Fruit fly (Drosophila melanogaster) whole organism, embryonic: ENCODE data around the gene PhKgamma.

Source experiments
- Ada2b ChIP-seq: fragments of 200-800 bp; sonication (Bioruptor generic); IDR thresholded peaks from 2 replicates; pipeline ENCODE4 v1.3.6; 2022; ENCODE audit warnings: missing biosample characterization, missing genetic modification characterization
- Asciz ChIP-seq: fragments of 200-800 bp; sonication (Bioruptor generic); optimal IDR thresholded peaks from 2 replicates; lab custom pipeline; 2017; ENCODE audit warnings: missing biosample characterization, mild to moderate bottlenecking, missing genetic modification characterization, missing genetic modification reagents
- B-H2 ChIP-seq: fragments of 200-800 bp; sonication (Bioruptor generic); optimal IDR thresholded peaks from 2 replicates; lab custom pipeline; 2018; ENCODE audit warnings: missing biosample characterization, mild to moderate bottlenecking, missing genetic modification characterization
- CG11093 ChIP-seq: fragments of 200-800 bp; sonication (Bioruptor generic); IDR thresholded peaks from 3 replicates; pipeline ENCODE4 v1.3.6; 2022; ENCODE audit warnings: missing biosample characterization, missing genetic modification characterization
- CG11560 ChIP-seq: fragments of 200-800 bp; sonication (Bioruptor generic); IDR thresholded peaks from 3 replicates; pipeline ENCODE4 v1.3.6; 2022; ENCODE audit warnings: missing biosample characterization, missing genetic modification characterization
- CG12236 ChIP-seq: fragments of 200-800 bp; sonication (Bioruptor generic); optimal IDR thresholded peaks from 2 replicates; lab custom pipeline; 2016; ENCODE audit warnings: missing biosample characterization, missing genetic modification characterization
- CG12391 ChIP-seq: fragments of 200-800 bp; sonication (Bioruptor generic); optimal IDR thresholded peaks from 3 replicates; lab custom pipeline; 2018; ENCODE audit warnings: missing biosample characterization, mild to moderate bottlenecking, missing genetic modification characterization, moderate library complexity
- CG12744 ChIP-seq: fragments of 200-800 bp; sonication (Bioruptor generic); optimal IDR thresholded peaks from 2 replicates; lab custom pipeline; 2016; ENCODE audit warnings: missing biosample characterization, missing genetic modification characterization
- CG12942 ChIP-seq: fragments of 200-800 bp; sonication (Bioruptor generic); optimal IDR thresholded peaks from 3 replicates; lab custom pipeline; 2016; ENCODE audit warnings: missing biosample characterization, missing genetic modification characterization
- CG13123 ChIP-seq: fragments of 200-800 bp; sonication (Bioruptor generic); optimal IDR thresholded peaks from 2 replicates; lab custom pipeline; 2016; ENCODE audit warnings: missing biosample characterization, missing genetic modification characterization
- CG14050 ChIP-seq: fragments of 200-800 bp; sonication (Bioruptor generic); IDR thresholded peaks from 3 replicates; pipeline ENCODE4 v1.3.6; 2022; ENCODE audit warnings: missing biosample characterization, missing genetic modification characterization
- CG1647 ChIP-seq: fragments of 200-800 bp; sonication (Bioruptor generic); optimal IDR thresholded peaks from 3 replicates; lab custom pipeline; 2016; ENCODE audit warnings: missing biosample characterization, missing genetic modification characterization
- CG1832 ChIP-seq: fragments of 200-800 bp; sonication (Bioruptor generic); optimal IDR thresholded peaks from 2 replicates; lab custom pipeline; 2017; ENCODE audit warnings: missing biosample characterization, mild to moderate bottlenecking, missing genetic modification characterization, inconsistent platforms
- CG2889 ChIP-seq: fragments of 200-800 bp; sonication (Bioruptor generic); IDR thresholded peaks from 3 replicates; pipeline ENCODE4 v1.3.6; 2022; ENCODE audit warnings: missing biosample characterization, missing genetic modification characterization
- CG3407 ChIP-seq: fragments of 200-800 bp; sonication (Bioruptor generic); optimal IDR thresholded peaks from 2 replicates; lab custom pipeline; 2018; ENCODE audit warnings: missing biosample characterization, mild to moderate bottlenecking, missing genetic modification characterization
- CG34376 ChIP-seq: fragments of 200-800 bp; sonication (Bioruptor generic); optimal IDR thresholded peaks from 2 replicates; lab custom pipeline; 2018; ENCODE audit warnings: missing biosample characterization, mild to moderate bottlenecking, missing genetic modification characterization
- CG3847 ChIP-seq: fragments of 200-800 bp; sonication (Bioruptor generic); IDR thresholded peaks from 2 replicates; pipeline ENCODE4 v1.3.6; 2022; ENCODE audit warnings: missing biosample characterization, missing genetic modification characterization
- CG4360 ChIP-seq: fragments of 200-800 bp; sonication (Bioruptor generic); IDR thresholded peaks from 2 replicates; pipeline ENCODE4 v1.3.6; 2022; ENCODE audit warnings: missing biosample characterization, missing genetic modification characterization
- CG7357 ChIP-seq: fragments of 200-800 bp; sonication (Bioruptor generic); IDR thresholded peaks from 3 replicates; pipeline ENCODE4 v1.3.6; 2022; ENCODE audit warnings: missing biosample characterization, missing genetic modification characterization
- CG7839 ChIP-seq: fragments of 200-800 bp; sonication (Bioruptor generic); optimal IDR thresholded peaks from 3 replicates; lab custom pipeline; 2018; ENCODE audit warnings: missing biosample characterization, mild to moderate bottlenecking, missing genetic modification characterization, moderate library complexity
- CG8089 ChIP-seq: fragments of 200-800 bp; sonication (Bioruptor generic); optimal IDR thresholded peaks from 3 replicates; lab custom pipeline; 2016; ENCODE audit warnings: missing biosample characterization, missing genetic modification characterization
- CkIIα-i1 ChIP-seq: fragments of 200-800 bp; sonication (Bioruptor generic); IDR thresholded peaks from 2 replicates; pipeline ENCODE4 v1.3.6; 2022; ENCODE audit warnings: missing biosample characterization, missing genetic modification characterization
- Dfd ChIP-seq, 2 experiments: fragments of >200 bp; optimal IDR thresholded peaks; 2 replicates each; lab custom pipeline; 2017; ENCODE audit warnings: missing biosample characterization in 2 of 2, missing genetic modification characterization in 2 of 2
- E2f2 ChIP-seq: fragments of 200-800 bp; sonication (Bioruptor generic); IDR thresholded peaks from 2 replicates; pipeline ENCODE4 v1.3.6; 2022; ENCODE audit warnings: missing biosample characterization, missing genetic modification characterization
- HLHmδ ChIP-seq: fragments of 200-800 bp; sonication (Bioruptor generic); optimal IDR thresholded peaks from 2 replicates; lab custom pipeline; 2018; ENCODE audit warnings: missing biosample characterization, mild to moderate bottlenecking, missing genetic modification characterization, moderate library complexity
- HmgZ ChIP-seq: fragments of 200-800 bp; sonication (Bioruptor generic); optimal IDR thresholded peaks from 2 replicates; lab custom pipeline; 2018; ENCODE audit warnings: missing biosample characterization, mild to moderate bottlenecking, missing genetic modification characterization
- Hmr ChIP-seq: fragments of 200-800 bp; sonication (Bioruptor generic); optimal IDR thresholded peaks from 3 replicates; lab custom pipeline; 2017; ENCODE audit warnings: mild to moderate bottlenecking, missing biosample characterization, missing genetic modification reagents, missing genetic modification characterization
- Hr3 ChIP-seq: fragments of 200-800 bp; sonication (Bioruptor generic); optimal IDR thresholded peaks from 3 replicates; lab custom pipeline; 2016; ENCODE audit warnings: missing biosample characterization, missing genetic modification characterization
- Nf-YA ChIP-seq: fragments of 200-800 bp; sonication (Bioruptor generic); IDR thresholded peaks from 2 replicates; pipeline ENCODE4 v1.3.6; 2022; ENCODE audit warnings: missing biosample characterization, missing genetic modification characterization
- NfI ChIP-seq: fragments of 200-800 bp; sonication (Bioruptor generic); optimal IDR thresholded peaks from 3 replicates; lab custom pipeline; 2018; ENCODE audit warnings: missing biosample characterization, mild to moderate bottlenecking, missing genetic modification characterization, moderate library complexity
- Six4 ChIP-seq: fragments of 200-800 bp; sonication (Bioruptor generic); optimal IDR thresholded peaks from 2 replicates; lab custom pipeline; 2016; ENCODE audit warnings: missing biosample characterization, missing genetic modification characterization
- TFAM ChIP-seq: fragments of 200-800 bp; sonication (Bioruptor generic); optimal IDR thresholded peaks from 2 replicates; lab custom pipeline; 2017; ENCODE audit warnings: missing biosample characterization, missing genetic modification characterization, inconsistent platforms
- Taf1 ChIP-seq: fragments of 200-800 bp; sonication (Bioruptor generic); IDR thresholded peaks from 2 replicates; pipeline ENCODE4 v1.3.6; 2022; ENCODE audit warnings: missing biosample characterization, missing genetic modification characterization
- chif ChIP-seq, 2 experiments: fragments of 200-800 bp; sonication (Bioruptor generic); optimal IDR thresholded peaks; 3 replicates each; lab custom pipeline; 2016; ENCODE audit warnings: missing biosample characterization in 2 of 2, missing genetic modification characterization in 2 of 2
- crc ChIP-seq: fragments of 200-800 bp; sonication (Bioruptor generic); optimal IDR thresholded peaks from 2 replicates; lab custom pipeline; 2016; ENCODE audit warnings: missing biosample characterization, missing genetic modification characterization
- ems ChIP-seq: fragments of 200-800 bp; sonication (Bioruptor generic); optimal IDR thresholded peaks from 3 replicates; lab custom pipeline; 2016; ENCODE audit warnings: missing biosample characterization, missing genetic modification characterization
- gsb ChIP-seq: fragments of 200-800 bp; sonication (Bioruptor generic); IDR thresholded peaks from 2 replicates; pipeline ENCODE4 v1.3.6; 2022; ENCODE audit warnings: missing biosample characterization, missing genetic modification characterization
- hkb ChIP-seq, 2 experiments: fragments of 200-800 bp in 1 of 2; fragments of >200 bp in 1 of 2; sonication (Bioruptor generic) in 1 of 2; IDR thresholded peaks in 1 of 2; optimal IDR thresholded peaks in 1 of 2; 2 replicates each; pipeline versions ENCODE4 v1.3.6 to Lab custom; 2017 to 2022; ENCODE audit warnings: missing biosample characterization in 1 of 2, missing genetic modification characterization in 1 of 2
- knrl ChIP-seq: fragments of 200-800 bp; sonication (Bioruptor generic); IDR thresholded peaks from 3 replicates; pipeline ENCODE4 v1.3.6; 2022; ENCODE audit warnings: missing biosample characterization, missing genetic modification characterization; ENCODE audit not compliant: partially characterized antibody
- nerfin-1 ChIP-seq: fragments of 200-800 bp; sonication (Bioruptor generic); optimal IDR thresholded peaks from 3 replicates; lab custom pipeline; 2019; ENCODE audit warnings: missing biosample characterization, mild to moderate bottlenecking, missing genetic modification characterization, moderate library complexity
- peb ChIP-seq: fragments of 200-800 bp; sonication (Bioruptor generic); IDR thresholded peaks from 2 replicates; pipeline ENCODE4 v1.3.6; 2022; ENCODE audit warnings: missing biosample characterization, missing genetic modification characterization
- pfk ChIP-seq: fragments of 200-800 bp; sonication (Bioruptor generic); optimal IDR thresholded peaks from 2 replicates; lab custom pipeline; 2018; ENCODE audit warnings: missing biosample characterization, mild to moderate bottlenecking, missing genetic modification characterization, moderate library complexity
- pnt ChIP-seq: fragments of 200-800 bp; sonication (Bioruptor generic); optimal IDR thresholded peaks from 3 replicates; lab custom pipeline; 2016; ENCODE audit warnings: missing biosample characterization, missing genetic modification characterization
- prd ChIP-seq, 3 experiments: fragments of >200 bp in 2 of 3; fragments of 200-800 bp in 1 of 3; sonication (Bioruptor generic) in 1 of 3; optimal IDR thresholded peaks in 2 of 3; IDR thresholded peaks in 1 of 3; 2 replicates in 2 of 3; 3 replicates in 1 of 3; pipeline versions ENCODE4 v1.3.6 to Lab custom; 2017 to 2022; ENCODE audit warnings: missing biosample characterization in 1 of 3, missing genetic modification characterization in 1 of 3
- stc ChIP-seq: fragments of 200-800 bp; sonication (Bioruptor generic); IDR thresholded peaks from 2 replicates; pipeline ENCODE4 v1.3.6; 2022; ENCODE audit warnings: missing biosample characterization, missing genetic modification characterization
- tap ChIP-seq: fragments of 200-800 bp; optimal IDR thresholded peaks from 3 replicates; lab custom pipeline; 2019; ENCODE audit warnings: missing biosample characterization, mild to moderate bottlenecking, missing genetic modification characterization, moderate library complexity
- unc-4 ChIP-seq: fragments of 200-800 bp; sonication (Bioruptor generic); IDR thresholded peaks from 2 replicates; pipeline ENCODE4 v1.3.6; 2022; ENCODE audit warnings: missing biosample characterization, missing genetic modification characterization; ENCODE audit not compliant: partially characterized antibody

The PhKgamma gene

DNA sequence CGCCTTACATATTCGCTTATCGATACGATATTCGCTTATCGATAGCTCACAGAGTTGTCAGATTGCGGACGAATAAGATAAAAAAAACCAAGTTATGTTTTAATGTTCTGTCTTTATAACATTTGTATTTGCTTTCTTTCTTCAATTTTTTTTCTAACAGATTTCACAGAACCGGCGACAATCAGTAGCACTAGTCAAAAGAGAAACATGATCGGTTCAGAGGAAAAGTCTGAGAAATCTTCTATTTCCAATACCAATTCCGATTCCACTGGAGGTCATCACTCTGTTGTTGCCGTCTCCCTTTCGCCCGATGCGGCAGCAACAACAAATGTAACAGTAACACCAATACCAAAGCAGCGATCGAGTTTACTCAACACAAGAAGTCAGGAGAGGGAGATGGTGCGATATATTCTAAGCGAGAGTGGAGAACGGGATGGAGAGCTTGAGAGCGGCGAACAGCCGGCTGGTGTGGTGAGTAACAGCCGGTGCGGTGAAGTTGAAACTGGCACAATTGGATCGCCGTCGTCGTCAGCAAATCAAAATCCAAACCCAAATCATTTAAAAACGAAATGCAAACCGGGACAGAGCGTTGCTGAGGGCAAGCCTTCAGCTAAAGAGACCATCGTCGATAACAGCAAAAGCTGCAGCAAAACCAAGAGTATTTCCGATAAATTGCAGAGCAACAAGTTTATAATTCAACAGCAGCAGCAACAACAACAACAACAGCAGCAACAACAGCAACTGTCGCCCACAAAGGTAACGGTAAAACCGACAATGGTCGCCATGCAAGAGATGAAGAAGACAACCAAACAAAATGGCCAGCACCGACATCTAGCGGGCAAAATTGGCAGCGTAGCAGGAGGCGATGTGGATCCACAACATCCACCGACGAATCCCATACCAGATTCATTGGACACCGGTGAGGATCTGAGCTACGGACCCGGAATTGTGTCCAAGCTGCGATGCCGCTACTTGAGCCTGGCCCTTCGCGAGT, 13.1 kb upstream of the PhKgamma start (continued):
- TF ChIP-seq B-H2: peak; percentile 66
- TF ChIP-seq chif (GFP tag; optimal IDR thresholded peaks at IDR 0.05; lab: Kevin White, UChicago): peak; percentile 41 to 56
- no peak for TF ChIP-seq CkIIα-i1
- TF ChIP-seq CG14050 (GFP tag; lab: Robert Waterston, UW): no peak; the same call in 2 of the 3 replicates
- peak; percentile 63 for TF ChIP-seq tap (tag; lab: Kevin White, UChicago)
- TF ChIP-seq Nf-YA (GFP tag; lab: Robert Waterston, UW): no peak
- TF ChIP-seq CG3407: no peak
- peak; percentile 75 for TF ChIP-seq CG12391
- peak; percentile 60 for TF ChIP-seq HmgZ
- TF ChIP-seq Hmr (GFP tag; lab: Kevin White, UChicago): peak; percentile 70
- peak; percentile 39 for TF ChIP-seq Asciz (GFP tag; lab: Kevin White, UChicago)
- peak; percentile 62 for TF ChIP-seq CG7839 (tag; lab: Kevin White, UChicago)
- TF ChIP-seq peb (GFP tag; lab: Robert Waterston, UW): no peak
- peak; percentile 55 for TF ChIP-seq CG1647 (GFP tag; lab: Kevin White, UChicago)
- 0 out of 2 replicates have a peak, but pooled peaks have one; percentile 6 for TF ChIP-seq stc (GFP tag; lab: Robert Waterston, UW)
- no peak for TF ChIP-seq CG11093
- peak; percentile 76 for TF ChIP-seq CG1832
- peak; percentile 64 for TF ChIP-seq CG12942 (GFP tag; lab: Kevin White, UChicago)
- no peak for TF ChIP-seq Six4 (GFP tag; lab: Kevin White, UChicago)
- no peak for TF ChIP-seq prd (optimal IDR thresholded peaks at IDR 0.05; lab: Kevin White, UChicago)
- TF ChIP-seq prd (GFP tag; IDR thresholded peaks at IDR 0.05; lab: Robert Waterston, UW): peak; percentile 55
- TF ChIP-seq CG34376 (GFP tag; lab: Kevin White, UChicago): peak; percentile 87
- peak; percentile 6 for TF ChIP-seq CG8089 (GFP tag; lab: Kevin White, UChicago)
- peak; percentile 71; the same call in 1 of the 2 replicates for TF ChIP-seq CG4360 (GFP tag; lab: Robert Waterston, UW)
- TF ChIP-seq Ada2b (GFP tag; lab: Robert Waterston, UW): no peak
- peak; percentile 67; the same call in 1 of the 2 replicates for TF ChIP-seq unc-4
- TF ChIP-seq gsb (GFP tag; lab: Robert Waterston, UW): no peak
- peak; percentile 41 for TF ChIP-seq Hr3 (GFP tag; lab: Kevin White, UChicago)
- TF ChIP-seq TFAM (GFP tag; lab: Kevin White, UChicago): no peak
- peak; percentile 32 for TF ChIP-seq CG13123 (GFP tag; lab: Kevin White, UChicago)
- peak; percentile 33 for TF ChIP-seq pfk (GFP tag; lab: Kevin White, UChicago)
- TF ChIP-seq E2f2 (GFP tag; lab: Robert Waterston, UW): peak; percentile 88
- TF ChIP-seq Dfd (GFP tag; optimal IDR thresholded peaks at IDR 0.05; lab: Kevin White, UChicago): no peak
- no peak for TF ChIP-seq Taf1 (GFP tag; lab: Robert Waterston, UW)
- peak; percentile 30 for TF ChIP-seq nerfin-1 (tag; lab: Kevin White, UChicago)
- peak; percentile 62 for TF ChIP-seq CG3847 (GFP tag; lab: Robert Waterston, UW)
- peak; percentile 59 for TF ChIP-seq pnt (GFP tag; lab: Kevin White, UChicago)
- TF ChIP-seq CG11560 (tag; lab: Robert Waterston, UW): 0 out of 3 replicates have a peak, but pooled peaks have one; percentile 15
- TF ChIP-seq crc (GFP tag; lab: Kevin White, UChicago): peak; percentile 49
- peak; percentile 25 for TF ChIP-seq CG12744 (GFP tag; lab: Kevin White, UChicago)
- TF ChIP-seq HLHmδ (GFP tag; lab: Kevin White, UChicago): peak; percentile 66
- peak; percentile 34 for TF ChIP-seq CG12236 (GFP tag; lab: Kevin White, UChicago)
- peak; percentile 71 for TF ChIP-seq NfI (GFP tag; lab: Kevin White, UChicago)
- TF ChIP-seq ems (GFP tag; lab: Kevin White, UChicago): peak; percentile 43
- no peak for TF ChIP-seq hkb (optimal IDR thresholded peaks at IDR 0.05; lab: Kevin White, UChicago)
- TF ChIP-seq hkb (GFP tag; IDR thresholded peaks at IDR 0.05; lab: Robert Waterston, UW): no peak
- peak; percentile 59 for TF ChIP-seq knrl (GFP tag; lab: Robert Waterston, UW)
- no peak for TF ChIP-seq CG2889
- no peak for TF ChIP-seq CG7357
